Worm (Caenorhabditis elegans) whole organism, early embryonic: ENCODE data around the gene C28H8.5.

Source experiments
- ceh-36 ChIP-seq: sonication (generic microtip); optimal IDR thresholded peaks from 2 replicates; lab custom pipeline; 2016; ENCODE audit warnings: missing genetic modification characterization, inconsistent platforms, missing compliant biosample characterization
- hmbx-1 ChIP-seq: sonication (generic microtip); optimal IDR thresholded peaks from 2 replicates; lab custom pipeline; 2016; ENCODE audit warnings: mild to moderate bottlenecking, missing genetic modification characterization, missing compliant biosample characterization
- pes-1 ChIP-seq: fragments of 200-800 bp; sonication (Bioruptor generic); IDR thresholded peaks from 2 replicates; pipeline ENCODE4 v1.3.6; 2022; ENCODE audit warnings: missing genetic modification reagents, missing genetic modification characterization, missing compliant biosample characterization
- tbx-11 ChIP-seq: fragments of 200-800 bp; sonication (Bioruptor generic); IDR thresholded peaks from 2 replicates; pipeline ENCODE4 v1.3.6; 2022; ENCODE audit warnings: missing genetic modification characterization, missing compliant biosample characterization

DNA sequence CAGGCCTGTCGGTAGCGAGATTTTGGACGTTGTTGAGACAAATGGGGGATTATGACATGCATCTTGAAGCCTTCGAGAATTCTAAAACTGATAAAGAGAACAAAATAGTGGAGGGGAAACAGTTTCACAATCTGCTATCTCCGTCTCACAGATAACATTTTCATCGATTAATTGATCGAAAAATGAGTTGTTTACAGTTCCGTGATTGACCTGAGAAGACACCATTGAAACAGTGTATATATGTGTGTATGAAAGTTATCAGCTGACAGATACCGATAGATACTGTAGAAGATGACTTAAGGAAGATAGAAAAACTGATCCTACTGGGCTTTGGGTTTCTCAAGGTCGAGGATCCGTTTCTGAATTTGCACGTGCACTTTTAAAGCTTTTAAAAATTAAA lies 45.0 kb upstream of the C28H8.5 start:
- no peak for TF ChIP-seq ceh-36 (tag; lab: Kevin White, UChicago)
- no peak for TF ChIP-seq hmbx-1 (tag; lab: Kevin White, UChicago)
- no peak for TF ChIP-seq tbx-11 (GFP tag; lab: Robert Waterston, UW)
- TF ChIP-seq pes-1: no peak
